Fruit fly (Drosophila melanogaster) whole organism, wandering third instar larva: ENCODE results near the gene CG11842.

ENCODE experiments used
- Abd-B ChIP-seq: fragments of >200 bp; optimal IDR thresholded peaks from 2 replicates; lab custom pipeline; 2017; ENCODE audit warnings: missing biosample characterization, missing genetic modification characterization
- CG32264 ChIP-seq: fragments of 200-800 bp; sonication (Bioruptor generic); optimal IDR thresholded peaks from 2 replicates; lab custom pipeline; 2016; ENCODE audit warnings: missing biosample characterization, missing genetic modification characterization
- CG9705 ChIP-seq: fragments of 200-800 bp; sonication (Bioruptor generic); optimal IDR thresholded peaks from 2 replicates; lab custom pipeline; 2018; ENCODE audit warnings: missing biosample characterization, mild to moderate bottlenecking, missing genetic modification characterization
- CrebA ChIP-seq: fragments of 200-800 bp; sonication (Bioruptor generic); optimal IDR thresholded peaks from 2 replicates; lab custom pipeline; 2016; ENCODE audit warnings: missing biosample characterization, mild to moderate bottlenecking, missing genetic modification characterization, borderline replicate concordance
- Dfd ChIP-seq: fragments of >200 bp; optimal IDR thresholded peaks from 2 replicates; lab custom pipeline; 2017; ENCODE audit warnings: missing biosample characterization, missing genetic modification characterization
- Dif ChIP-seq: fragments of 200-275, 200-300 bp; sonication (Bioruptor generic); optimal IDR thresholded peaks from 2 replicates; lab custom pipeline; 2018; ENCODE audit warnings: missing biosample characterization, missing genetic modification characterization; ENCODE audit not compliant: partially characterized antibody
- GATAd ChIP-seq: sonication (Bioruptor generic); optimal IDR thresholded peaks from 2 replicates; lab custom pipeline; 2016; ENCODE audit warnings: missing biosample characterization, missing genetic modification characterization
- HLH106 ChIP-seq: fragments of 200-800 bp; optimal IDR thresholded peaks from 3 replicates; lab custom pipeline; 2019; ENCODE audit warnings: missing biosample characterization, mild to moderate bottlenecking, missing genetic modification characterization, moderate library complexity
- Hnf4 ChIP-seq: fragments of 200-800 bp; sonication (Bioruptor generic); optimal IDR thresholded peaks from 2 replicates; lab custom pipeline; 2016; ENCODE audit warnings: missing biosample characterization, mild to moderate bottlenecking, missing genetic modification characterization
- Hr78 ChIP-seq: fragments of >200 bp; optimal IDR thresholded peaks from 2 replicates; lab custom pipeline; 2017; ENCODE audit warnings: missing biosample characterization, missing genetic modification characterization
- Hr83 ChIP-seq: fragments of 200-300 bp; sonication (Bioruptor generic); optimal IDR thresholded peaks from 2 replicates; lab custom pipeline; 2016; ENCODE audit warnings: missing biosample characterization, mild to moderate bottlenecking, missing genetic modification characterization, moderate library complexity; ENCODE audit not compliant: poor library complexity, severe bottlenecking
- Jra ChIP-seq: sonication (Bioruptor generic); optimal IDR thresholded peaks from 2 replicates; lab custom pipeline; 2016; ENCODE audit warnings: missing biosample characterization, missing genetic modification characterization
- Mio ChIP-seq: sonication (Bioruptor generic); optimal IDR thresholded peaks from 2 replicates; lab custom pipeline; 2016; ENCODE audit warnings: missing biosample characterization, missing genetic modification characterization
- Myc ChIP-seq: fragments of >200 bp; optimal IDR thresholded peaks from 2 replicates; lab custom pipeline; 2017
- N ChIP-seq: fragments of >200 bp; optimal IDR thresholded peaks from 2 replicates; lab custom pipeline; 2018; ENCODE audit warnings: missing biosample characterization, missing external identifiers, missing genetic modification characterization
- OdsH ChIP-seq: fragments of 200-800 bp; sonication (Bioruptor generic); optimal IDR thresholded peaks from 2 replicates; lab custom pipeline; 2016; ENCODE audit warnings: missing biosample characterization, mild to moderate bottlenecking, missing genetic modification characterization
- Rel ChIP-seq, 2 experiments: fragments of 200-800 bp; sonication (Bioruptor generic) in 1 of 2; optimal IDR thresholded peaks; 2 replicates in 1 of 2; 3 replicates in 1 of 2; lab custom pipeline; 2016 to 2019; ENCODE audit warnings: mild to moderate bottlenecking in 2 of 2, missing biosample characterization in 2 of 2, missing genetic modification characterization in 2 of 2, moderate library complexity in 1 of 2
- Sp1 ChIP-seq: fragments of 200-800 bp; sonication (Bioruptor generic); optimal IDR thresholded peaks from 3 replicates; lab custom pipeline; 2019; ENCODE audit warnings: missing biosample characterization, mild to moderate bottlenecking, missing genetic modification characterization, moderate library complexity
- Vsx2 ChIP-seq: fragments of 200-300, 225-300 bp; sonication (Bioruptor generic); optimal IDR thresholded peaks from 2 replicates; lab custom pipeline; 2018; ENCODE audit warnings: missing biosample characterization, missing genetic modification characterization; ENCODE audit not compliant: partially characterized antibody
- br ChIP-seq: fragments of 200-800 bp; sonication (Bioruptor generic); optimal IDR thresholded peaks from 2 replicates; lab custom pipeline; 2016; ENCODE audit warnings: missing biosample characterization, missing genetic modification characterization
- brk ChIP-seq: fragments of 200-800 bp; sonication (Bioruptor generic); optimal IDR thresholded peaks from 2 replicates; lab custom pipeline; 2016; ENCODE audit warnings: missing biosample characterization, mild to moderate bottlenecking, missing genetic modification characterization
- dl ChIP-seq, 2 experiments: fragments of 175-275, 200-275 bp in 1 of 2; fragments of 200-275 bp in 1 of 2; sonication (Bioruptor generic); optimal IDR thresholded peaks; lab custom pipeline; 2018; ENCODE audit warnings: mild to moderate bottlenecking in 2 of 2, missing biosample characterization in 2 of 2, missing genetic modification characterization in 2 of 2, moderate library complexity in 2 of 2; ENCODE audit not compliant: partially characterized antibody in 2 of 2, insufficient read depth in 1 of 2
- dmrt93B ChIP-seq: fragments of 200-800 bp; sonication (Bioruptor generic); optimal IDR thresholded peaks from 2 replicates; lab custom pipeline; 2018; ENCODE audit warnings: missing biosample characterization, mild to moderate bottlenecking, missing genetic modification characterization
- dsf ChIP-seq: sonication (Bioruptor generic); optimal IDR thresholded peaks from 2 replicates; lab custom pipeline; 2016; ENCODE audit warnings: missing biosample characterization, missing genetic modification characterization, borderline replicate concordance
- ey ChIP-seq: fragments of 200-800 bp; sonication (Bioruptor generic); optimal IDR thresholded peaks from 2 replicates; lab custom pipeline; 2016; ENCODE audit warnings: missing biosample characterization, missing genetic modification characterization
- foxo ChIP-seq, 2 experiments: fragments of 200-800 bp; sonication (Bioruptor generic); optimal IDR thresholded peaks; 2 replicates in 1 of 2; 3 replicates in 1 of 2; lab custom pipeline; 2016 to 2017; ENCODE audit warnings: missing biosample characterization in 2 of 2, missing genetic modification characterization in 2 of 2
- fru ChIP-seq: fragments of 200-800 bp; sonication (Bioruptor generic); optimal IDR thresholded peaks from 3 replicates; lab custom pipeline; 2016; ENCODE audit warnings: missing biosample characterization, mild to moderate bottlenecking, missing genetic modification characterization
- h ChIP-seq: fragments of 200-800 bp; sonication (Bioruptor generic); optimal IDR thresholded peaks from 3 replicates; lab custom pipeline; 2016; ENCODE audit warnings: missing biosample characterization, mild to moderate bottlenecking, missing genetic modification characterization
- jim ChIP-seq: fragments of 175-275, 200-325 bp; sonication (Bioruptor generic); optimal IDR thresholded peaks from 2 replicates; lab custom pipeline; 2016; ENCODE audit warnings: missing biosample characterization, mild to moderate bottlenecking, missing genetic modification characterization
- lola ChIP-seq: fragments of >200 bp; optimal IDR thresholded peaks from 2 replicates; lab custom pipeline; 2017; ENCODE audit warnings: missing biosample characterization, missing genetic modification characterization
- pan ChIP-seq: fragments of >200 bp; optimal IDR thresholded peaks from 2 replicates; lab custom pipeline; 2017
- psq ChIP-seq: fragments of 200-800 bp; sonication (Bioruptor generic); optimal IDR thresholded peaks from 3 replicates; lab custom pipeline; 2017; ENCODE audit warnings: missing biosample characterization, mild to moderate bottlenecking, missing genetic modification characterization, moderate library complexity
- rgr ChIP-seq: fragments of 200-800 bp; sonication (Bioruptor generic); optimal IDR thresholded peaks from 3 replicates; lab custom pipeline; 2016; ENCODE audit warnings: missing biosample characterization, mild to moderate bottlenecking, missing genetic modification characterization
- sage ChIP-seq: fragments of 200-800 bp; sonication (Bioruptor generic); optimal IDR thresholded peaks from 2 replicates; lab custom pipeline; 2016; ENCODE audit warnings: missing biosample characterization, mild to moderate bottlenecking, missing genetic modification characterization
- sv ChIP-seq: fragments of 200-800 bp; sonication (Bioruptor generic); optimal IDR thresholded peaks from 3 replicates; lab custom pipeline; 2016; ENCODE audit warnings: missing biosample characterization, missing genetic modification characterization
- tai ChIP-seq: sonication (Bioruptor generic); optimal IDR thresholded peaks from 2 replicates; lab custom pipeline; 2016; ENCODE audit warnings: missing biosample characterization, missing genetic modification characterization
- usp ChIP-seq: fragments of >200 bp; optimal IDR thresholded peaks from 2 replicates; lab custom pipeline; 2017; ENCODE audit warnings: missing biosample characterization, missing genetic modification characterization
- woc ChIP-seq: sonication (Bioruptor generic); optimal IDR thresholded peaks from 2 replicates; lab custom pipeline; 2016; ENCODE audit warnings: missing biosample characterization, mild to moderate bottlenecking, missing genetic modification characterization

Gene CG11842

DNA sequence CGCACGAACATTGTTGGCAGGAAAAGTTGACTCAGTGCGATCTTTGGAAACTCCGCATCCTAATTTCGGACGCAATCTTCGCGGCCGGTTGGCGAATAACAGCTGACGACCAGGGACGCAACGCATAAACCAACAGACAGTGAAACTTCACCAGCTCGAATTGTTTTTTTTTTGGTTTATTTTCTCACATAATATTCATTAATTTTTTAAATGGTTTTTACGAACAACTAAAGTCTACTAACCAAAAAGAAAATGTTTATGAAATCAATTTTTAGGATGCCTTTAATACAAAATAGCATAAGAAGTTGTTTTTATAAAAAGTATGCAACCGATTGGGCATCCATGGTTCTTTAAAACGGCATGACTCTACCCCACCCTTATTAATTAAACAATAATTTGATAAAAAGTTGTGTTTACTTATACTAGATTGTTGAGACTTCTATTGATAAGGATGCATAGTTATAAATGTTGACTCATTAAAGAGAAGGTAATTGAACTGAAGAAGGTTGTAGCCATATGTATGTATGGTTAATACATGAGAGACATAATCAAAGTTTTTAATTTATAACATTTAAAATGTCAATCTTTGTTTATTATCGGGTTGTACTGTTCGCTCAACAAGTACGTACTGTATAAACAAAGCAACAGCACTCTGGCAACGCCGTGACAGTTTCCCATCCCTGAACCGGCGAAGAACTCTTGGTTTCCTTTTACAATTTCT is 18.4 kb upstream of the CG11842 start, which contains the start of the genes beta4GalNAcTB and Cpsf100:
TSS of gene beta4GalNAcTB (minus strand) at position 100 of the 721 bp plus-strand sequence.
TSS of gene Cpsf100 (plus strand) at position 665 of the 721 bp plus-strand sequence.
- TF ChIP-seq Hr78 (GFP tag; lab: Kevin White, UChicago) (no peak), OdsH (GFP tag; lab: Kevin White, UChicago) (peak; percentile 66), Dif (GFP tag; lab: Kevin White, UChicago) (no peak), fru (GFP tag; lab: Kevin White, UChicago) (peak; percentile 74), CG32264 (GFP tag; lab: Kevin White, UChicago) (no peak), CrebA (GFP tag; lab: Kevin White, UChicago) (no peak), Hnf4 (GFP tag; lab: Kevin White, UChicago) (peak; percentile 69), dmrt93B (peak; percentile 81), Rel (GFP tag; optimal IDR thresholded peaks at IDR 0.05; lab: Kevin White, UChicago) (no peak), Rel (tag; optimal IDR thresholded peaks at IDR 0.05; lab: Kevin White, UChicago) (no peak), Mio (peak; percentile 23), Dfd (GFP tag; lab: Kevin White, UChicago) (no peak), h (peak; percentile 78), usp (no peak), HLH106 (tag; lab: Kevin White, UChicago) (peak; percentile 83), sv (GFP tag; lab: Kevin White, UChicago) (peak; percentile 55), Myc (lab: Kevin White, UChicago) (no peak), Sp1 (GFP tag; lab: Kevin White, UChicago) (peak; percentile 75), woc (GFP tag; lab: Kevin White, UChicago) (peak; percentile 72), dl (GFP tag; optimal IDR thresholded peaks at IDR 0.05; lab: Kevin White, UChicago; ENCODE audit: insufficient read depth in 1 of 2, partially characterized antibody in 2 of 2) (no peak), Hr83 (GFP tag; lab: Kevin White, UChicago) (no peak), Jra (no peak), brk (GFP tag; lab: Kevin White, UChicago) (no peak), pan (lab: Kevin White, UChicago) (no peak), Abd-B (GFP tag; lab: Kevin White, UChicago) (no peak), N (GFP tag; lab: Kevin White, UChicago) (no peak), rgr (GFP tag; lab: Kevin White, UChicago) (peak; percentile 80), tai (GFP tag; lab: Kevin White, UChicago) (no peak), CG9705 (peak; percentile 52), lola (GFP tag; lab: Kevin White, UChicago) (no peak), dsf (GFP tag; lab: Kevin White, UChicago) (peak; percentile 66), br (GFP tag; lab: Kevin White, UChicago) (peak; percentile 69), ey (peak; percentile 70), foxo (GFP tag; optimal IDR thresholded peaks at IDR 0.05; lab: Kevin White, UChicago) (peak in 1 of 2 experiments; percentile 87), psq (GFP tag; lab: Kevin White, UChicago) (peak; percentile 79), Vsx2 (GFP tag; lab: Kevin White, UChicago) (no peak), sage (GFP tag; lab: Kevin White, UChicago) (no peak), jim (GFP tag; lab: Kevin White, UChicago) (peak; percentile 1), GATAd (GFP tag; lab: Kevin White, UChicago) (peak; percentile 47)
- TF ChIP-seq, all 38 proteins: peak for 19

DNA sequence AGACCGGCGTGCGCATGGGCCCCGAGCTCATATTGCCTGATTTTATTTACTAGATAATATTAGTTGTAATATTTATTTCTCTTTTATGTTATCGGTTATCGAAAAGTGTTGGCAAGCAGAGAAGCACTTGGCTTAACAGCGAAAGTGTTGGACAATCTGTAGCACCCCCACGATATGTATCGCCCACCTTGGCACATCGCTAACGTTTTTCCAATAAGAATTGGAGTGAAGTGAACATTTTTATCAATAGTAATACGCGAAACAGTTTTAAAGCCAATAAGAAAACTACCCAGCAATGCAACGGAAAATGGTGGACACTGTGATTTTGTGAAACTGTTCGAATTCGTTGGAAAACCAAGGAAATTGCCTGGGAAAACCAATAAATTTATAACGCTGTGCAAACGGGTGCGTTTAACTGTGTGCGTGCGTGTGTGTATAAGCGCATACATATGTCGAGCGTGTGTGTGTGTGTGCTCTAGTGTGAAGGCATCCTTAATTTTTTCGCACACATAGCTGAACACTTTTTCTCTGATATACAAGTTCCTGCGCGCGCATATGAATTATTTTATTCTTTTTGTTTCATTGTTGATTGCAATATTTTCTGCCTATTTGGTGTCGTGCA is 13.4 kb upstream of the CG11842 start, which contains the start of the genes Slu7 and Pkc98E:
TSS of gene Slu7 (minus strand) at position 112 of the 622 bp plus-strand sequence.
TSS of gene Pkc98E (plus strand) at position 197 of the 622 bp plus-strand sequence.
- TF ChIP-seq OdsH (GFP tag; lab: Kevin White, UChicago) (peak; percentile 49), rgr (GFP tag; lab: Kevin White, UChicago) (peak; percentile 76), h (peak; percentile 85), fru (GFP tag; lab: Kevin White, UChicago) (peak; percentile 64), N (GFP tag; lab: Kevin White, UChicago) (peak; percentile 73), Vsx2 (GFP tag; lab: Kevin White, UChicago) (no peak), GATAd (GFP tag; lab: Kevin White, UChicago) (peak; percentile 51), Hr78 (GFP tag; lab: Kevin White, UChicago) (no peak), Jra (peak; percentile 55), pan (lab: Kevin White, UChicago) (no peak), Mio (peak; percentile 58), jim (GFP tag; lab: Kevin White, UChicago) (no peak), ey (peak; percentile 57), dsf (GFP tag; lab: Kevin White, UChicago) (peak; percentile 18), Dif (GFP tag; lab: Kevin White, UChicago) (no peak), Dfd (GFP tag; lab: Kevin White, UChicago) (no peak), sage (GFP tag; lab: Kevin White, UChicago) (peak; percentile 76), HLH106 (tag; lab: Kevin White, UChicago) (peak; percentile 45), CG9705 (peak; percentile 56), Sp1 (GFP tag; lab: Kevin White, UChicago) (peak; percentile 58), tai (GFP tag; lab: Kevin White, UChicago) (no peak), usp (no peak), foxo (GFP tag; optimal IDR thresholded peaks at IDR 0.05; lab: Kevin White, UChicago) (peak; percentile 3 to 79), br (GFP tag; lab: Kevin White, UChicago) (peak; percentile 75), Hr83 (GFP tag; lab: Kevin White, UChicago) (peak; percentile 91), psq (GFP tag; lab: Kevin White, UChicago) (peak; percentile 18), CrebA (GFP tag; lab: Kevin White, UChicago) (no peak), Rel (GFP tag; optimal IDR thresholded peaks at IDR 0.05; lab: Kevin White, UChicago) (no peak), Rel (tag; optimal IDR thresholded peaks at IDR 0.05; lab: Kevin White, UChicago) (peak; percentile 39), woc (GFP tag; lab: Kevin White, UChicago) (peak; percentile 18), lola (GFP tag; lab: Kevin White, UChicago) (no peak), brk (GFP tag; lab: Kevin White, UChicago) (no peak), dl (GFP tag; optimal IDR thresholded peaks at IDR 0.05; lab: Kevin White, UChicago; ENCODE audit: insufficient read depth in 1 of 2, partially characterized antibody in 2 of 2) (no peak), CG32264 (GFP tag; lab: Kevin White, UChicago) (peak; percentile 62), Myc (lab: Kevin White, UChicago) (peak; percentile 22)
